Worm (Caenorhabditis elegans): ENCODE measurements around the gene W03A5.2.

The W03A5.2 gene

DNA sequence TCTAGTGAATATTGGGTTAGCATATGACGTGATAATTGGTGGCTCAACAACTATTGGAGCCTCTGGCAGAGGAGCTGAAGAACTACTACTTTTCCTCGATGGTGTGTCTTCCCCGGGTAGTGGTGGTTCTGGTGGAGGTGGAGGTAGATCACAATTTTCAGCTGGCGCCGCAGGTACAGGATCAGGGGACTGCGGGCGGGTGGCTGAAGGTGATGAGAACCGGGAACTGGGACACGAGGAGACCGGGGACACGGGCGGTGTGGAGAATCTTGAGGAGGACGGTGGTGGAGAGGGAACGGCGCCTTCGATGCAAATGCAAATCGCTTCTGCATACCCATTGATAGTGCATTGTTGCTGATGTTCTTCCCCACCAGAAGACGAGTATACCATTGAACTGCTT lies 10.1 kb upstream of the W03A5.2 start:
- no peak for TF ChIP-seq hmg-4 (GFP tag; optimal IDR thresholded peaks at IDR 0.05)
- TF ChIP-seq ceh-13 (GFP tag; optimal IDR thresholded peaks at IDR 0.05): no peak

DNA sequence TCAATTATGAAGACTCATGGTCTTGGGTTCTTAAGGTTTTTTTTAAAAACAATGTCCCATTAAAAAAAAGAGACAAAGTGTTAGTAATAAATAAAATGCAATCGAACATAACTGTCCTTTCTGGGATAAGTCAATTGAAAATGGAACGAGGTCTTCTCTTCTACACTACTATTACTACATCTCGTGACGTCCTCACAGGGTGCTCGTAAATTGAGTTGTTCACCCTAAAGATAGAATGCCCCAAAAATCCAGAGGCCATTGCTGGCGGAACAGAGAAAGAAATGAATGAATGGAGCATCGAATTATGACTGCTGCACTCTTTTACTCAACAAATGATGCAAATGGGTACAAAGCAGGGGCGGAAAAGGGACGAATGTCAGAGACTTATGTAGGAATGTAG lies 3.4 kb upstream of the W03A5.2 start:
- no peak for TF ChIP-seq ceh-13 (GFP tag; optimal IDR thresholded peaks at IDR 0.05)
- no peak for TF ChIP-seq tra-4 (tag; optimal IDR thresholded peaks at IDR 0.05)
- no peak for TF ChIP-seq flt-1 (GFP tag; IDR thresholded peaks at IDR 0.05)
- no peak for TF ChIP-seq ets-7 (tag; optimal IDR thresholded peaks at IDR 0.05)
- no peak for TF ChIP-seq scrt-1 (GFP tag; IDR thresholded peaks at IDR 0.05)
- no peak for TF ChIP-seq hnd-1 (tag; optimal IDR thresholded peaks at IDR 0.05)
- no peak for TF ChIP-seq B0310.2 (tag; optimal IDR thresholded peaks at IDR 0.05)
- TF ChIP-seq hmbx-1 (tag; optimal IDR thresholded peaks at IDR 0.05): no peak
- no peak for TF ChIP-seq aly-1 (tag; optimal IDR thresholded peaks at IDR 0.05)
- no peak for TF ChIP-seq tbx-11 (GFP tag; IDR thresholded peaks at IDR 0.05)
- TF ChIP-seq ceh-36 (tag; optimal IDR thresholded peaks at IDR 0.05): no peak
- TF ChIP-seq F13C5.2 (tag; optimal IDR thresholded peaks at IDR 0.05): no peak
- TF ChIP-seq pes-1 (GFP tag; IDR thresholded peaks at IDR 0.05): no peak
- no peak for TF ChIP-seq sea-1 (GFP tag; conservative IDR thresholded peaks at IDR 0.05)
- no peak for TF ChIP-seq hmg-4 (GFP tag; optimal IDR thresholded peaks at IDR 0.05)
- TF ChIP-seq ama-1 (optimal IDR thresholded peaks at IDR 0.05): no peak
- no peak for TF ChIP-seq tbx-37 (GFP tag; conservative IDR thresholded peaks at IDR 0.05)

DNA sequence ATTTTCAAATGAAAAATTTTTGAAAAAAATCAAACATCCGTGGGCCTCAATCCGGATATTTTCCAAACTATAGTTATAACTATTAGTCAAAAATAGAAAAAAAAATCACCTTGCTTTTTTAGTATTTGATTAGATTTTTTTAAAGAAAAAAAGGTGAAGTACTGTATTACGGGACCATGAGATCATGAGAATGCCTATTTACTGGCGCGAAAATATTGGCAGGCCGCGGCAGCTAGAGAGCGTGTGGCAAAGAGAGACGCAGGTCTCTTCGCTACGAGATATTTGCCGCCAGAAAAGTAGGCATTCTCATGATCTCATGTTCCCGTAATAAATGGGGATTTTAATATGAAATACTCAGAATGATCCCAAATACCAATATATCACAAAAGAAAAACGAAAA lies 836 bp upstream of the W03A5.2 start:
- TF ChIP-seq tra-4 (tag; optimal IDR thresholded peaks at IDR 0.05) (no peak), hmg-4 (GFP tag; optimal IDR thresholded peaks at IDR 0.05) (no peak), hmbx-1 (tag; optimal IDR thresholded peaks at IDR 0.05) (no peak), ama-1 (optimal IDR thresholded peaks at IDR 0.05) (no peak), ets-7 (tag; optimal IDR thresholded peaks at IDR 0.05) (no peak), flt-1 (GFP tag; IDR thresholded peaks at IDR 0.05) (no peak), ceh-13 (GFP tag; optimal IDR thresholded peaks at IDR 0.05) (no peak), tbx-11 (GFP tag; IDR thresholded peaks at IDR 0.05) (no peak), ceh-36 (tag; optimal IDR thresholded peaks at IDR 0.05) (no peak), scrt-1 (GFP tag; IDR thresholded peaks at IDR 0.05) (no peak), B0310.2 (tag; optimal IDR thresholded peaks at IDR 0.05) (no peak), tbx-37 (GFP tag; conservative IDR thresholded peaks at IDR 0.05) (no peak), F13C5.2 (tag; optimal IDR thresholded peaks at IDR 0.05) (no peak), sea-1 (GFP tag; conservative IDR thresholded peaks at IDR 0.05) (no peak), aly-1 (tag; optimal IDR thresholded peaks at IDR 0.05) (no peak), hnd-1 (tag; optimal IDR thresholded peaks at IDR 0.05) (no peak)

DNA sequence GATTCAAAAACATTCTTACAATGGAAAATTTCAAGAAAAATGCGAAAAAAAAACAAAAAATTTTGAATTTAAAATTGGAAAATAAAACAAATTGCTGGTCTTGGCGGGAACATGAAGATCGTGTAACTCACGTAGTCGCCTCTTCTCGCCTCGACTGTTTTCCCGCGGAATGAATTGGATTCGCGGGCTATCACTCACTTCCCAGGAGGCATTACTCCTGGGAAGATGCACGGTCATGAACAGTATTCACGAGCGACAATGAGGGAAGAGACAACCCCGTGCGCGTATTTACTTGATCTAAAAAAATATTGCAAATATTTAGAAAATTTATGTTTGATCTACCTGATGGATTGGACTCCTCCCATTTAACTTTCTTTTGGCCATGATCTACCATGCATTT lies 480 bp downstream of the W03A5.2 start:
- no peak for TF ChIP-seq hmg-4 (GFP tag; optimal IDR thresholded peaks at IDR 0.05)
- TF ChIP-seq tra-4 (tag; optimal IDR thresholded peaks at IDR 0.05): no peak
- TF ChIP-seq aly-1 (tag; optimal IDR thresholded peaks at IDR 0.05): no peak
- TF ChIP-seq tbx-37 (GFP tag; conservative IDR thresholded peaks at IDR 0.05): no peak
- no peak for TF ChIP-seq ceh-36 (tag; optimal IDR thresholded peaks at IDR 0.05)
- no peak for TF ChIP-seq pes-1 (GFP tag; IDR thresholded peaks at IDR 0.05)
- TF ChIP-seq scrt-1 (GFP tag; IDR thresholded peaks at IDR 0.05): no peak
- no peak for TF ChIP-seq flt-1 (GFP tag; IDR thresholded peaks at IDR 0.05)
- TF ChIP-seq hnd-1 (tag; optimal IDR thresholded peaks at IDR 0.05): no peak
- TF ChIP-seq ets-7 (tag; optimal IDR thresholded peaks at IDR 0.05): no peak
- TF ChIP-seq ceh-13 (GFP tag; optimal IDR thresholded peaks at IDR 0.05): no peak
- no peak for TF ChIP-seq sea-1 (GFP tag; conservative IDR thresholded peaks at IDR 0.05)
- TF ChIP-seq ama-1 (optimal IDR thresholded peaks at IDR 0.05): no peak

DNA sequence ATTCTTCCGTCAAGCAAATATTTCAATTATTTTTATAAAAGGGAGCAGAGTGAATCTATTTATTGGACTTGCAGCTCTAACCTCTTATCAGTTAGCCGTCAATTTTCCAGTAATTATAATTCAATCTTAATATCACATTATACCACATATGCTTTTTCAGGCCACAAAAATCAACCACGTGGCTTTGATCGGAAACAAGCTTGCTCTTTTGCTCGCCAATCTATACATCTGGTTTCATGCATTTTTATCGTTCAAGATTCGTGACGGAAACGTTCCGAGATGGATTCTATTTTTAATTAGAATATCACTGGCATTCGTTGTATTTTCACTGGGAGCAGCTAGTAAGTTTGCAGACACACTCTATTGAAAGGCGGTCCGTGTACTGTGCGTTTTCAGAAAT lies 1.2 kb downstream of the W03A5.2 start:
- no peak for TF ChIP-seq scrt-1 (GFP tag; IDR thresholded peaks at IDR 0.05)
- TF ChIP-seq pes-1 (GFP tag; IDR thresholded peaks at IDR 0.05): no peak
- TF ChIP-seq tra-4 (tag; optimal IDR thresholded peaks at IDR 0.05): no peak
- TF ChIP-seq hmg-4 (GFP tag; optimal IDR thresholded peaks at IDR 0.05): no peak
- no peak for TF ChIP-seq ceh-36 (tag; optimal IDR thresholded peaks at IDR 0.05)
- TF ChIP-seq B0310.2 (tag; optimal IDR thresholded peaks at IDR 0.05): no peak
- TF ChIP-seq tbx-11 (GFP tag; IDR thresholded peaks at IDR 0.05): no peak
- no peak for TF ChIP-seq ama-1 (optimal IDR thresholded peaks at IDR 0.05)
- TF ChIP-seq sea-1 (GFP tag; conservative IDR thresholded peaks at IDR 0.05): no peak
- no peak for TF ChIP-seq tbx-37 (GFP tag; conservative IDR thresholded peaks at IDR 0.05)
- no peak for TF ChIP-seq ceh-13 (GFP tag; optimal IDR thresholded peaks at IDR 0.05)
- TF ChIP-seq ets-7 (tag; optimal IDR thresholded peaks at IDR 0.05): no peak
- no peak for TF ChIP-seq hnd-1 (tag; optimal IDR thresholded peaks at IDR 0.05)
- no peak for TF ChIP-seq F13C5.2 (tag; optimal IDR thresholded peaks at IDR 0.05)
- no peak for TF ChIP-seq hmbx-1 (tag; optimal IDR thresholded peaks at IDR 0.05)
- no peak for TF ChIP-seq flt-1 (GFP tag; IDR thresholded peaks at IDR 0.05)
- TF ChIP-seq aly-1 (tag; optimal IDR thresholded peaks at IDR 0.05): no peak

DNA sequence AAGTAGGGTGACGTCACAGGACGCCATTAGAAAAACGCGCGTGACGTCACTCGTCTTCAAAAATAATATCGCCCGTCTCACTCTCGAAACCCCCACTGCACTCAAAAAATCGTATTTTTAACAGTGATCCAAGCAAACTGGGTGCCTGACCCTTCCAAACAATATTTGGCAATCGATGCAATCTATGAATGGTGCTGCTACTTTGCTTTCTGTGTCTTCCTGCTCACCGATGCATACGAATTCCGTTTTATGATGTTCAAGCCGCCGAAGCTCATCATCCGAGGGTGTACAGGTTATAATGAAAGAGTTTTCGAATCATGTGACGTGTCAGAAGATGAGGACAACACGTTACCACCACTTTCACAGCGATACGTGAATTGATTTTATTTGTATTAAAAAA lies 1.8 kb downstream of the W03A5.2 start, which contains the start of gene W03A5.1:
Gene W03A5.1 (plus strand): TSS at position 301 of the 400 bp plus-strand sequence.
- TF ChIP-seq scrt-1 (GFP tag; IDR thresholded peaks at IDR 0.05) (no peak), pes-1 (GFP tag; IDR thresholded peaks at IDR 0.05) (no peak), ama-1 (optimal IDR thresholded peaks at IDR 0.05) (no peak), ets-7 (tag; optimal IDR thresholded peaks at IDR 0.05) (no peak), tra-4 (tag; optimal IDR thresholded peaks at IDR 0.05) (no peak), ceh-36 (tag; optimal IDR thresholded peaks at IDR 0.05) (no peak), F13C5.2 (tag; optimal IDR thresholded peaks at IDR 0.05) (no peak), aly-1 (tag; optimal IDR thresholded peaks at IDR 0.05) (no peak), tbx-11 (GFP tag; IDR thresholded peaks at IDR 0.05) (no peak)

DNA sequence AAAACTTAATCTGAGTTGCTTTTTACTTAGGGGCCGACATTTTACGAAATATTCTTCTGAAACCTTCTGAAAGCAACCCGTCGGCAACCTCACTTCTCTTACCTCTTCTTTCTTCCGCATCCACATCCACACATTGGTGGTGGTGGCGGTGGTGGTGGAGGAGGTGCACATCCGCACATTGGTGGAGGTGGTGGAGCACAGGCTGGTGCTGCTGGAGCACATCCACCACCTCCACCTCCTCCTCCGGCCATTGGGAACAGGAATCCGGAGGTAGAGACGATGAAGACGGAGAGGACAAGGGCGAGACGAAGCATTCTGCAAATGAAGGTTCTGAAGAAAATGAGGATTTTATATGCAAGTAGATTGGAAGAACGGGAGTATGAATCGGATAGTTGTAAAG lies 7.8 kb downstream of the W03A5.2 start, which contains the start of gene grl-22:
Gene grl-22 (minus strand): TSS at position 332 of the 400 bp plus-strand sequence.
- TF ChIP-seq ceh-13 (GFP tag; optimal IDR thresholded peaks at IDR 0.05): no peak
- no peak for TF ChIP-seq flt-1 (GFP tag; IDR thresholded peaks at IDR 0.05)
- no peak for TF ChIP-seq hnd-1 (tag; optimal IDR thresholded peaks at IDR 0.05)
- TF ChIP-seq F13C5.2 (tag; optimal IDR thresholded peaks at IDR 0.05): no peak
- no peak for TF ChIP-seq aly-1 (tag; optimal IDR thresholded peaks at IDR 0.05)
- no peak for TF ChIP-seq ets-7 (tag; optimal IDR thresholded peaks at IDR 0.05)
- no peak for TF ChIP-seq sea-1 (GFP tag; conservative IDR thresholded peaks at IDR 0.05)
- TF ChIP-seq B0310.2 (tag; optimal IDR thresholded peaks at IDR 0.05): no peak
- no peak for TF ChIP-seq hmbx-1 (tag; optimal IDR thresholded peaks at IDR 0.05)
- no peak for TF ChIP-seq pes-1 (GFP tag; IDR thresholded peaks at IDR 0.05)
- TF ChIP-seq tbx-11 (GFP tag; IDR thresholded peaks at IDR 0.05): no peak
- no peak for TF ChIP-seq tra-4 (tag; optimal IDR thresholded peaks at IDR 0.05)
- TF ChIP-seq hmg-4 (GFP tag; optimal IDR thresholded peaks at IDR 0.05): no peak
- no peak for TF ChIP-seq scrt-1 (GFP tag; IDR thresholded peaks at IDR 0.05)
- TF ChIP-seq tbx-37 (GFP tag; conservative IDR thresholded peaks at IDR 0.05): no peak
- TF ChIP-seq ama-1 (optimal IDR thresholded peaks at IDR 0.05): no peak
- no peak for TF ChIP-seq ceh-36 (tag; optimal IDR thresholded peaks at IDR 0.05)
